Fruit fly (Drosophila melanogaster) whole organism: ENCODE data around the gene CG31710.

Source experiments
- CG8478 ChIP-seq: fragments of >200 bp; optimal IDR thresholded peaks from 2 replicates; lab custom pipeline; 2018; ENCODE audit warnings: inconsistent platforms
- Dll ChIP-seq: fragments of >200 bp; optimal IDR thresholded peaks from 2 replicates; lab custom pipeline; 2017
- EcR ChIP-seq, 2 experiments: fragments of >200 bp; optimal IDR thresholded peaks; 2 replicates each; lab custom pipeline; 2017; ENCODE audit warnings: missing biosample characterization in 2 of 2, missing genetic modification characterization in 2 of 2, missing genetic modification reagents in 2 of 2
- pan ChIP-seq: fragments of >200 bp; optimal IDR thresholded peaks from 2 replicates; lab custom pipeline; 2017
- psq ChIP-seq: fragments of >200 bp; optimal IDR thresholded peaks from 2 replicates; lab custom pipeline; 2017
- usp ChIP-seq: fragments of >200 bp; optimal IDR thresholded peaks from 2 replicates; lab custom pipeline; 2017; ENCODE audit warnings: missing biosample characterization, missing genetic modification characterization, mixed read lengths

The CG31710 gene

DNA sequence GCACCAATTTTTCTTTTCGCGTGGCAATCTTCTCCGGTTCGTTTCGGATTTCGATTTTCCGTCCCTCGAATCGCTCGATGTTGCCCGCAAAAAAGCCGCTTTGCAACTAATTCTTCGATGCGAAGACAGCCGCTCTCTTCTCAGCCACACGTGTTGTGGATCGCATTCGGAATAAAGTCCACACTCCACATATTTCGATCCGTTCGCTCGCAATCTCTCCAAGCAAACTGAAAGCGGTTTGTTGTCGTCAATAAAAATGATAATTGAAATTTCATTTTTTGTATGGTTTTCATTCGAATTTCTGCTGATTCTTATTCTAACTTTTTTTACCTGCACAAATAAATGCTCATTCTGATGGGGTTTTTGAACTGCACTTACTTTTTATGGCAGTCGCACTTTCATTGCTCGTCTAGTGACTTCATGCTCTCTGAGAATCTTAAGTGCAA, at the start of gene CG31710:
CG31710 (minus strand) TSS at position 83 of the 446 bp plus-strand sequence.
- TF ChIP-seq Dll (lab: Kevin White, UChicago) (no peak), pan (lab: Kevin White, UChicago) (no peak), usp (GFP tag; lab: Kevin White, UChicago) (no peak), CG8478 (lab: Kevin White, UChicago) (no peak), psq (no peak), EcR (GFP tag; optimal IDR thresholded peaks at IDR 0.05; lab: Kevin White, UChicago) (no peak)

DNA sequence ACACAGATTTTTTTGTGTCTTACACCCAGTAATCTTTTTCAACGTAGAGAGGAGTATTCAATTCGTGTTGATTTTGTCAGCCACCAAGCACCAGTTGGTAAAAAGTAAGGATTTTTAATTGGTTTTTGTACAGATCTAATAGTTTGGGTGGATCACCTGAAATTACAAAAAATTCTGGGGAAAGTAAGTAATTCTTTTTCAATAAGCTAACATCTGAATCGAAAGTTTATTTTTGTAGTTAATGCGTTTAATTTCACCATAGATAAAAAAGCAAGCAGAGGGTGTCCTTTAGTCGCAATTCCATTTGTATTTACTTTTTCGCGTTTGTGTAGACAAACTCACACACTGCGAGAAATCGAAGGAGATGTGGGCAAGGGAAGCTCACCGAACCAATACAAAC, 49.1 kb upstream of the CG31710 start:
- TF ChIP-seq psq (no peak), EcR (GFP tag; optimal IDR thresholded peaks at IDR 0.05; lab: Kevin White, UChicago) (no peak), pan (lab: Kevin White, UChicago) (no peak), Dll (lab: Kevin White, UChicago) (no peak), usp (GFP tag; lab: Kevin White, UChicago) (no peak), CG8478 (lab: Kevin White, UChicago) (no peak)

DNA sequence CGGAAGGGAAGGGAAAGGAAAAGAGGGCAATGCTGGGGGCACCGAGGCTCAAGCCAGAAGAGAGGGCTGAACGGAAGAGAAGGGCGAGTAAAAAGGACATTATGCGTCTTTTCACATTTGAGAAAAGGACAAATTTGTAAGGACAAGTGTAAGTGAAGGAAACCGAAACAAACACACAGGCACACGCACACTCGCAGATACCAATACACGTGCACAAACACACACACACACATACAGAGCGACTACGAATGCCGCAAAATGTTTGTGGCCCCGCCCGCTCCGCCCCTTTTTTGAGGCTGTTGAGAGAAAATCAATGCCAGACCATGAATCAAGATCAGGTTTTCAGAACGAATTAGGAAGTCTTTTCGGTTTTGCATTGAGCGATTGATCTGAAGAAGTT, 47.6 kb upstream of the CG31710 start:
- TF ChIP-seq EcR (GFP tag; optimal IDR thresholded peaks at IDR 0.05; lab: Kevin White, UChicago) (no peak), Dll (lab: Kevin White, UChicago) (no peak), usp (GFP tag; lab: Kevin White, UChicago) (no peak), pan (lab: Kevin White, UChicago) (no peak), psq (no peak), CG8478 (lab: Kevin White, UChicago) (no peak)

DNA sequence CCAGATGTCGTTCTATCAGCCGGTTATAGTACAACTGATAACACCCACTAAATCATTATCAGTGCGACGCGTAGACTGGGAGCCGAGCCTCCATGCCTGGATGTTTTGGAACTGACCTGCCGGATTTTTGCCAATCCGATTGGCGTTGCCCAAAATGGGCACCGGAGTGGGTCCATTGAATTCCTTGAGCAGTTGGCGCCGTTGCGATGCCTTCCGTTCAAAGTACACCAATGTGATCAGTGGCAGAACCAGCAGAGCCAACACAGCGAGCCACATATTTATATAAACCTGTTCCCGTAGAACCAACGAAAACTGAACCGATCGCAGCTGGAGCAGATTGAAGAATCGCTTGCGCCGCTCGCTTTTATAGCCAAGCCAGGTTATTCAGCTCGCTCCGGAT, 44.0 kb upstream of the CG31710 start, which contains the start of gene Cyp4e3:
Cyp4e3 (minus strand) TSS at position 327 of the 400 bp plus-strand sequence.
- no peak for TF ChIP-seq pan (lab: Kevin White, UChicago)
- TF ChIP-seq Dll (lab: Kevin White, UChicago): no peak
- no peak for TF ChIP-seq EcR (GFP tag; optimal IDR thresholded peaks at IDR 0.05; lab: Kevin White, UChicago)
- TF ChIP-seq usp (GFP tag; lab: Kevin White, UChicago): no peak
- no peak for TF ChIP-seq psq
- no peak for TF ChIP-seq CG8478 (lab: Kevin White, UChicago)

DNA sequence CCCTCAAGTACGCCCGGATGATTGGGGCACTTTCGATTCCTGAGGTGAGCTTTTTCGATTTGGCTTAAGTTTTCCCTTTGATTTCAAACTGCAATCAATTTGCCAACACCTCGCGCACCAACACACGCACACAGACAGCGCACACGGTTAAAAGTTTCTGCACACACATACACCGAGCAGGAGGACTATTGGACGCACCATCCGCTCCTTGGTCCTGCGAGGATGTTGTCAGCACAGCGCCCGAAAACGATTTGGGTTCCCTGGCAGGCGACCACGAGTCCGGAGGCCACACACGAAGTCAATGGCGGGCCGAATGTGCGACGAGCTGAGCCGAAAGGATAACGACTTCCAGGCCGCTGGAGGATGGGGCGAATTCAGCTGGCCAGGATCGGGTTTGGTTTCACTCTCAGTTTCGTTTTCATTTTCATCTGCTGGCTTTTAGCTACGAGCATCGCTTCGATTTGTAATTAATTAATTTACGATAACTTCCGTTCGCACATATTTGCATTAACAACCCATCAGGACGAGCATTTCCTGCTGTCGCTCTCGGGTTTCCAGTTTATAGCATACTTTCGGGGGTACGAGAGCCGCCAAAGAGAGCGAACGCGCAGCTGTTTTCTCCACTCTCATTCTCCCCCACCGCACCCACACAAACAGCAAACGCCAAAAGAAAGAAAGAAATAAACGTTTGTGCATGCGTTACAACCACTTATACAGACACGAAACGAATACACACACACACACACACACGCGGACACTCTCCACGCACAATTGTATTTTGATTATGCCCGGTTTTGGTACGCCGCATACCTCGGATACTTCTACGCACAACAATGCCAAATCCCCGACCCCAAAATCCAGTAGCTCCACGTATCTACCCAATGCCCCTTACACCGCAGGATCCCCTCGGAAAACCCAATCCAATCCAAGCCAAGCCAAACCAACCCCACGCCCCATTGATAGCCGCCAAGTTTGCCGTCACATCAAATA, 40.8 kb upstream of the CG31710 start, which contains the start of gene Nckx30C:
Nckx30C (minus strand) TSS at position 260 of the 990 bp plus-strand sequence.
- TF ChIP-seq CG8478 (lab: Kevin White, UChicago) (no peak), pan (lab: Kevin White, UChicago) (no peak), usp (GFP tag; lab: Kevin White, UChicago) (no peak), EcR (GFP tag; optimal IDR thresholded peaks at IDR 0.05; lab: Kevin White, UChicago) (no peak), psq (no peak), Dll (lab: Kevin White, UChicago) (no peak)

DNA sequence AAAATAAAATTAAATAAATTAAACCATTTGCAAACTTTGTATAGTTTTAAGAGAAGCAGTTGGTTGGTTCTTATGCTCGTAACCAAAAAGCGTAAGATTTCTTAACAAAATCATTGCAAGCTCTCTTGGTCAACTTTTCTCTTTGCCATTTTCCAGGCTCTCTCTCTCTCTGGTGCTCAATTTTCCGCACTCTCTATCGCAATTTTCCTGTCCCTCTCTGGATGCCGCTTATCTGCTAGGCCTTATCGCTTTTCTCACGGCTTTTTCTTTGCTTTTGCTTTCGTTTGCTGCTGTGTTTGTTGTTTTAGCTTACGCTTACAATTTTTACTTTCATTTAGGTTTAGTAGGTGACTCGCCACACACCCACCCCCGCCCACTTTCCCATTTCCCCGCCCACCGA, 38.9 kb upstream of the CG31710 start:
- TF ChIP-seq usp (GFP tag; lab: Kevin White, UChicago) (no peak), Dll (lab: Kevin White, UChicago) (no peak), CG8478 (lab: Kevin White, UChicago) (no peak), EcR (GFP tag; optimal IDR thresholded peaks at IDR 0.05; lab: Kevin White, UChicago) (no peak), psq (no peak), pan (lab: Kevin White, UChicago) (no peak)

DNA sequence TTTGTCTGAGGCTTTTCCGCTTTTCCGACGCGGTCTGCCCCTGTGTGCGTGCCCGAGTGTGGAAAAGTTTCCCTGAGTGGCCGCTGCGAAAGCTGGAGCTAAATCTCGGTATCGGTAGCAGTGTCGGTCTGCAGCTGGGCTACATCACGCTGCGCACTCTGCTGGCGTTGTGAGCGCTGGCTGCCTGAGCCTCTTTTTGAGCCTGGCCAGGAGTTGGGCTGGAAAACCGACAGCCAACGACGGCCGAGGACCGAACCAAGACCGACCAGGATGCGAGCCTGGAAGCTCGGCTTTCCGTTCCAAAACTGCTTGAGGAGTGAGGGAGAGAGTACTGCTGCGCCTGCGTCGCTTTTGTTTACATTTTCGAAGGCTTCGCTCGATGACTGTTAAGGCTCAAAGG, 38.1 kb upstream of the CG31710 start:
- TF ChIP-seq CG8478 (lab: Kevin White, UChicago) (no peak), usp (GFP tag; lab: Kevin White, UChicago) (no peak), psq (no peak), EcR (GFP tag; optimal IDR thresholded peaks at IDR 0.05; lab: Kevin White, UChicago) (no peak), pan (lab: Kevin White, UChicago) (no peak), Dll (lab: Kevin White, UChicago) (no peak)

DNA sequence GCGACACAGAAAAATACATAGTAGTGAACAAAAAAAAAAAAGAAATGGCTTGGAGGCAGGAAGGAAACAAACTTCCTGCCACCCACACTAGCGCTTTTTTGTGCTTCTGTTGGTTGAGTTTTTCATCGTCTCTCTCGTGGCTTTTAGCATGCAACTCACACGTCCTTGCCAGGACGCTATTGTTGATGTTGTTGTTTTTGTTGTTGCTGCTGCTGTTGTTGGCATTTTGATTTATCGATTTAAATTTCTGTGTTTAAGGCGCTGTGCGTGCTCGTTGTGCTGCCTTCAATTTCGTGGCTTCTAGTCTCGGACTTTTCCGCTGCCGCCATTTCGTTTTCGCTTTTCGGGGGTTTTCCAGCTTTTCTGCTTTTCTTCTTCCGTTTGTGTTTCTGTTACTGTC, 33.9 kb upstream of the CG31710 start:
- no peak for TF ChIP-seq CG8478 (lab: Kevin White, UChicago)
- no peak for TF ChIP-seq psq
- no peak for TF ChIP-seq usp (GFP tag; lab: Kevin White, UChicago)
- TF ChIP-seq pan (lab: Kevin White, UChicago): no peak
- no peak for TF ChIP-seq EcR (GFP tag; optimal IDR thresholded peaks at IDR 0.05; lab: Kevin White, UChicago)
- no peak for TF ChIP-seq Dll (lab: Kevin White, UChicago)

DNA sequence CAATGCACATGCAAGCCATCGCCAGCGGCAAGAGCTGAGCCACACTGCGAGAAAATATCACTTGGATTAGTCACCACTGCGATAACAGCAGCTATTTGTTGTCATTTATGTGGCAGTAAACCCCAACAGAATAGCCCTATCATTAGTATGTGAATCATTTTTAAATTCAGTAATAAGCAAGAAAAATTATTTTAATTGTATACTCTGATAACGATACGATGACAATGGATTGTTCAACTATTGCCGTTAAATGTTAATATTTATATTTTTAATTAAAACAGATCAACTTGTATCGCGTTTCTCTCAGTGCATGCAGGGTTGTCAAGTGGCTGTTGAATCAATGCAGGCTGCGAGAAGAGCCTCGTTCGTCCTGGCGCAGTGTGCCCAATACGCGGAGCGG, 32.0 kb upstream of the CG31710 start:
- no peak for TF ChIP-seq EcR (GFP tag; optimal IDR thresholded peaks at IDR 0.05; lab: Kevin White, UChicago)
- no peak for TF ChIP-seq pan (lab: Kevin White, UChicago)
- no peak for TF ChIP-seq psq
- no peak for TF ChIP-seq usp (GFP tag; lab: Kevin White, UChicago)
- no peak for TF ChIP-seq Dll (lab: Kevin White, UChicago)

DNA sequence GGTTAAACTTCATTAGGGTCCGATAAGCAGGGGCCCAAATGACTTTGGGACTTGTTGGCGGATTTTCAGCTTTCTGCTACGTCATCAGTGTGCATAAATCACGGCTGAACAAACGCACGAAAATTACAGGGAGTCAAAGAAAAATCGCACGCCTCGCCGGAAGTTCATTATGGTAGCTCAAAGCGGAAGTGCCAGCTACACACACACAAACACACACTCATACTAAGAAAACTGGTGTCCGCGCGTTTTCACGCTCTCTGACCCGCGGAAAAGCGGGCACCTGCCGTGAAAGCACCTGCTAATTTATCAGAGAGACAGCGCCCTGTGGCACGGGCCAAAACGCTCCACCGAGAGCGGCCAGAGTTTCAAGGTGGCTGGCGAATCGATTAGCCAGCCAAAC, 31.6 kb upstream of the CG31710 start:
- TF ChIP-seq pan (lab: Kevin White, UChicago) (no peak), EcR (GFP tag; optimal IDR thresholded peaks at IDR 0.05; lab: Kevin White, UChicago) (no peak), usp (GFP tag; lab: Kevin White, UChicago) (no peak), Dll (lab: Kevin White, UChicago) (no peak), CG8478 (lab: Kevin White, UChicago) (no peak), psq (no peak)

DNA sequence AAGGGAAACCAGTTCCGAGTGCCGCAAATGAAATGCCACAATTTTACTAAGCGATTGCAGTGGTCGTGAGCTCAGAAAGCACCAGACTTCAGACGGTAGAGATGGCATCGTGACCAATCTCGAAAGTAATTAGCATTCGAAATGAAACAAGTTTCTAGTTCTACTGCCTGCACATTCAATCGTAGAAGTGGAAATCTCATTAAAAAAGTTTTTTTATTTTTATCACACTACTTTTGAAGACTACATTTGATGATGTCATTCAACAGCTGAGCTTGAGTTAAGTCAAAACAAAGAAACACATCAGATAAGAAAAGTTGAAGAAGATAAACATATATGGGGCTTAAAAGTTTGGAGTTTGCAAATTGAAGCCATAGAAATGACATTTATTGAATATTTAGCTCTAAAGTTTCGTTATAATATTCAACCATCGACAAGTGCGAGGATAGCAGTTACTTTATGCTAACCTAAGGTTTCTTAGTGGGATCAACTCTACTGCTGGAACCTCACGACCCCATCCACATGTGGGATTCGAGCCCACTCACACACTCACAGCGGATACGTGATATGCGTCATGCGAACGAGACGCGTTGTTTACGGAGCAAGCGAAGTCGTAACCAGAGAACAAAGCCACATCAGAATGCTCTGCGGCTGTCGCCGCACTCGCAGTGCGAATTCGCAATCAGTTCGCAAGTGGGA, 30.4 kb upstream of the CG31710 start, which contains the start of gene CG13117:
CG13117 (plus strand) TSS at position 646 of the 696 bp plus-strand sequence.
- no peak for TF ChIP-seq psq
- TF ChIP-seq CG8478 (lab: Kevin White, UChicago): no peak
- no peak for TF ChIP-seq Dll (lab: Kevin White, UChicago)
- TF ChIP-seq EcR (GFP tag; optimal IDR thresholded peaks at IDR 0.05; lab: Kevin White, UChicago): no peak
- no peak for TF ChIP-seq pan (lab: Kevin White, UChicago)
- TF ChIP-seq usp (GFP tag; lab: Kevin White, UChicago): no peak
